Fruit fly (Drosophila melanogaster) whole organism, embryonic: ENCODE data around the gene CG13365.

Source experiments
- CG11504 ChIP-seq: fragments of 200-800 bp; sonication (Bioruptor generic); optimal IDR thresholded peaks from 3 replicates; lab custom pipeline; 2019; ENCODE audit warnings: missing biosample characterization, mild to moderate bottlenecking, missing genetic modification characterization, moderate library complexity
- CG15269 ChIP-seq: fragments of 200-800 bp; sonication (Bioruptor generic); optimal IDR thresholded peaks from 2 replicates; lab custom pipeline; 2018; ENCODE audit warnings: missing biosample characterization, mild to moderate bottlenecking, missing genetic modification characterization, moderate library complexity
- CG2129 ChIP-seq: fragments of 200-800 bp; sonication (Bioruptor generic); IDR thresholded peaks from 2 replicates; pipeline ENCODE4 v1.3.6; 2022; ENCODE audit warnings: missing biosample characterization, missing genetic modification characterization; ENCODE audit not compliant: partially characterized antibody
- CG8359 ChIP-seq: fragments of 200-800 bp; sonication (Bioruptor generic); optimal IDR thresholded peaks from 2 replicates; lab custom pipeline; 2017; ENCODE audit warnings: missing biosample characterization, mild to moderate bottlenecking, missing genetic modification characterization, borderline replicate concordance
- cg ChIP-seq: fragments of 200-800 bp; sonication (Bioruptor generic); optimal IDR thresholded peaks from 3 replicates; lab custom pipeline; 2019; ENCODE audit warnings: missing biosample characterization, mild to moderate bottlenecking, missing genetic modification characterization, moderate library complexity
- gcm ChIP-seq: fragments of 200-800 bp; sonication (Bioruptor generic); optimal IDR thresholded peaks from 2 replicates; lab custom pipeline; 2019; ENCODE audit warnings: missing biosample characterization, mild to moderate bottlenecking, missing genetic modification characterization, moderate library complexity
- knrl ChIP-seq: fragments of 200-800 bp; sonication (Bioruptor generic); IDR thresholded peaks from 3 replicates; pipeline ENCODE4 v1.3.6; 2022; ENCODE audit warnings: missing biosample characterization, missing genetic modification characterization; ENCODE audit not compliant: partially characterized antibody
- lab ChIP-seq: fragments of 200-800 bp; sonication (Bioruptor generic); optimal IDR thresholded peaks from 3 replicates; lab custom pipeline; 2017; ENCODE audit warnings: missing biosample characterization, missing genetic modification characterization, mild to moderate bottlenecking, moderate library complexity, missing genetic modification reagents
- pan ChIP-seq, 4 experiments: fragments of >200 bp in 3 of 4; fragments of 200-800 bp in 1 of 4; sonication (Bioruptor generic) in 1 of 4; optimal IDR thresholded peaks in 3 of 4; IDR thresholded peaks in 1 of 4; 2 replicates each; pipeline versions ENCODE4 v1.3.6 to Lab custom; 2017 to 2022; ENCODE audit warnings: missing biosample characterization in 2 of 4, missing genetic modification characterization in 2 of 4, mixed read lengths in 1 of 4
- sr ChIP-seq: fragments of 200-800 bp; sonication (Bioruptor generic); IDR thresholded peaks from 3 replicates; pipeline ENCODE4 v1.3.6; 2022; ENCODE audit warnings: missing biosample characterization, missing genetic modification characterization

DNA sequence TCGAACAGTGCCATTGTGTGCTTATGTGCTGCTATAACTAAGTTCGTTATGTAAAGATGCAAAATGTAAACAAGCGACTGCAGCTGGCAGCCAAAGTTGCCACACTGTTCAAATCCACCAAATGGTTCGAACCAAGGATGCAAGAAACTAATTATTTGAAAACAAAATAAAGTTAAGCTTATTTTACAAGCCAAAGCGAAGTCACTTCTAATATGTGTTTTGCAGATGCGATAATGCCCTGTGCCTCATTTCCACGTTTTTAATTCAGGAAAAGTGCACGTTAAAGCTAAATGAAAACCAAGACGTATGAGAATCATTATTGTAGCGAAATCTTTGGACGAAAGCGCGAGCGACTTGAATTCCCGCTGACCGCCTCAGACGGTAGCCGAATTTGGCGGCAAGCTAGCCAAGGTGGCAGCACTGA lies at the start of gene CG13365, which contains the start of gene Vsp37A:
- TF ChIP-seq CG2129 (GFP tag; lab: Robert Waterston, UW) (no peak), lab (GFP tag; lab: Kevin White, UChicago) (peak; percentile 55), cg (GFP tag; lab: Kevin White, UChicago) (no peak), sr (GFP tag; lab: Robert Waterston, UW) (no peak), CG11504 (peak; percentile 51), CG15269 (tag; lab: Kevin White, UChicago) (peak; percentile 44), knrl (GFP tag; lab: Robert Waterston, UW) (peak; percentile 20; the same call in 1 of the 3 replicates), CG8359 (no peak), pan (optimal IDR thresholded peaks at IDR 0.05; lab: Kevin White, UChicago) (no peak), pan (GFP tag; optimal IDR thresholded peaks at IDR 0.05 in 1 of 2, IDR thresholded peaks at IDR 0.05 in 1 of 2) (peak in 1 of 2 experiments; percentile 32), gcm (GFP tag; lab: Kevin White, UChicago) (no peak)
